Worm (Caenorhabditis elegans) whole organism, L4 larva: ENCODE data around the gene cah-2.
A peak's percentile ranks its signal among the peaks of the same experiment; 100 is the strongest.

Experiments
- F44E2.7 ChIP-seq: fragments of 200-800 bp; sonication (Bioruptor generic); IDR thresholded peaks from 2 replicates; pipeline ENCODE4 v2.1.2; 2022; ENCODE audit warnings: missing genetic modification characterization, missing compliant biosample characterization
- F49E8.2 ChIP-seq: sonication (generic microtip); optimal IDR thresholded peaks from 2 replicates; lab custom pipeline; 2016; ENCODE audit warnings: missing compliant biosample characterization, mild to moderate bottlenecking, missing genetic modification characterization, borderline replicate concordance
- R02D3.7 ChIP-seq: fragments of 150-350 bp; sonication (generic microtip); optimal IDR thresholded peaks from 3 replicates; lab custom pipeline; 2014; ENCODE audit warnings: missing biosample characterization, missing genetic modification characterization
- T20F7.1 ChIP-seq: fragments of 200-800 bp; sonication (Bioruptor generic); optimal IDR thresholded peaks from 2 replicates; lab custom pipeline; 2018; ENCODE audit warnings: mild to moderate bottlenecking, missing genetic modification characterization, missing compliant biosample characterization
- aly-2 ChIP-seq: sonication (generic microtip); optimal IDR thresholded peaks from 2 replicates; lab custom pipeline; 2018; ENCODE audit warnings: missing biosample characterization, missing genetic modification characterization
- ceh-32 ChIP-seq: sonication (generic microtip); optimal IDR thresholded peaks from 2 replicates; lab custom pipeline; 2016; ENCODE audit warnings: mild to moderate bottlenecking, missing genetic modification characterization, missing compliant biosample characterization; ENCODE audit not compliant: poor library complexity
- ceh-62 ChIP-seq: sonication (generic microtip); optimal IDR thresholded peaks from 2 replicates; lab custom pipeline; 2017; ENCODE audit warnings: missing biosample characterization, missing genetic modification characterization
- ces-1 ChIP-seq: fragments of 150-350 bp; sonication (generic microtip); optimal IDR thresholded peaks from 4 replicates; lab custom pipeline; 2014; ENCODE audit warnings: missing biosample characterization, missing genetic modification reagents, missing genetic modification characterization
- daf-16 ChIP-seq, 3 experiments: sonication (generic microtip); optimal IDR thresholded peaks; 2 replicates each; lab custom pipeline; 2016 to 2017; ENCODE audit warnings: missing genetic modification characterization in 3 of 3, missing genetic modification reagents in 3 of 3, mild to moderate bottlenecking in 2 of 3, missing compliant biosample characterization in 2 of 3, missing biosample characterization in 1 of 3, moderate library complexity in 1 of 3
- daf-19 ChIP-seq: fragments of 200-800 bp; sonication (Bioruptor generic); conservative IDR thresholded peaks from 2 replicates; pipeline ENCODE4 v1.3.6; 2022; ENCODE audit warnings: missing genetic modification characterization, missing compliant biosample characterization
- duxl-1 ChIP-seq: sonication (generic microtip); optimal IDR thresholded peaks from 2 replicates; lab custom pipeline; 2016; ENCODE audit warnings: mild to moderate bottlenecking, missing genetic modification characterization, moderate library complexity, missing compliant biosample characterization; ENCODE audit not compliant: poor library complexity
- dve-1 ChIP-seq: sonication (generic microtip); optimal IDR thresholded peaks from 2 replicates; lab custom pipeline; 2017; ENCODE audit warnings: antibody characterized with exemption, mild to moderate bottlenecking, missing genetic modification characterization, missing compliant biosample characterization; ENCODE audit not compliant: insufficient read depth
- egl-43 ChIP-seq: fragments of 200-800 bp; sonication (Bioruptor generic); IDR thresholded peaks from 2 replicates; pipeline ENCODE4 v1.3.6; 2022; ENCODE audit warnings: missing genetic modification reagents, missing genetic modification characterization, missing compliant biosample characterization
- fos-1 ChIP-seq: fragments of 150-350 bp; optimal IDR thresholded peaks from 2 replicates; lab custom pipeline; 2014; ENCODE audit warnings: missing biosample characterization, missing genetic modification characterization
- gei-8 ChIP-seq: fragments of 200-800 bp; sonication (Bioruptor generic); optimal IDR thresholded peaks from 2 replicates; lab custom pipeline; 2018; ENCODE audit warnings: mild to moderate bottlenecking, missing genetic modification characterization, missing compliant biosample characterization
- hif-1 ChIP-seq, 2 experiments: sonication (generic microtip); optimal IDR thresholded peaks; 2 replicates each; lab custom pipeline; 2016 to 2017; ENCODE audit warnings: missing compliant biosample characterization in 2 of 2, missing genetic modification characterization in 2 of 2, missing genetic modification reagents in 2 of 2, missing genotype in 2 of 2, mild to moderate bottlenecking in 1 of 2
- hlh-30 ChIP-seq: sonication (generic microtip); optimal IDR thresholded peaks from 2 replicates; lab custom pipeline; 2017; ENCODE audit warnings: antibody characterized with exemption, mild to moderate bottlenecking, missing genetic modification characterization, missing compliant biosample characterization; ENCODE audit not compliant: insufficient read depth
- jun-1 ChIP-seq: fragments of 150-350 bp; optimal IDR thresholded peaks from 2 replicates; lab custom pipeline; 2014; ENCODE audit warnings: missing biosample characterization, missing genetic modification reagents, missing genetic modification characterization
- lim-7 ChIP-seq: fragments of 200-800 bp; sonication (Bioruptor generic); IDR thresholded peaks from 2 replicates; pipeline ENCODE4 v1.3.6; 2022; ENCODE audit warnings: missing genetic modification characterization, missing compliant biosample characterization
- lin-1 ChIP-seq: fragments of 200-800 bp; sonication (Bioruptor generic); IDR thresholded peaks from 2 replicates; pipeline ENCODE4 v1.3.6; 2022; ENCODE audit warnings: missing genetic modification reagents, missing genetic modification characterization, missing compliant biosample characterization
- lin-13 ChIP-seq: fragments of 150-350 bp; optimal IDR thresholded peaks from 2 replicates; lab custom pipeline; 2014; ENCODE audit warnings: missing biosample characterization, missing genetic modification reagents, missing genetic modification characterization
- lin-15B ChIP-seq: fragments of 150-350 bp; sonication (generic microtip); optimal IDR thresholded peaks from 3 replicates; lab custom pipeline; 2014; ENCODE audit warnings: missing biosample characterization, missing genetic modification characterization
- lin-29 ChIP-seq: fragments of 200-800 bp; sonication (Bioruptor generic); IDR thresholded peaks from 2 replicates; pipeline ENCODE4 v1.3.6; 2022; ENCODE audit warnings: missing genetic modification reagents, missing genetic modification characterization, missing compliant biosample characterization
- lin-38 ChIP-seq: fragments of 200-800 bp; sonication (Bioruptor generic); IDR thresholded peaks from 2 replicates; pipeline ENCODE4 v1.3.6; 2022; ENCODE audit warnings: missing genetic modification reagents, missing genetic modification characterization, missing compliant biosample characterization
- lsy-2 ChIP-seq, 2 experiments: fragments of 150-350 bp in 1 of 2; sonication (generic microtip) in 1 of 2; optimal IDR thresholded peaks; 2 replicates each; lab custom pipeline; 2014 to 2017; ENCODE audit warnings: missing biosample characterization in 2 of 2, missing genetic modification characterization in 2 of 2
- madf-5 ChIP-seq, 2 experiments: fragments of 200-800 bp; sonication (Bioruptor generic); IDR thresholded peaks; 2 replicates each; pipeline ENCODE4 v1.3.6; 2022; ENCODE audit warnings: missing compliant biosample characterization in 2 of 2, missing genetic modification characterization in 2 of 2
- madf-9 ChIP-seq: fragments of 200-800 bp; sonication (Bioruptor generic); conservative IDR thresholded peaks from 2 replicates; pipeline ENCODE4 v1.3.6; 2022; ENCODE audit warnings: missing genetic modification reagents, missing genetic modification characterization, missing compliant biosample characterization
- mdl-1 ChIP-seq, 2 experiments: fragments of 150-350 bp in 1 of 2; sonication (generic microtip) in 1 of 2; optimal IDR thresholded peaks; 2 replicates each; lab custom pipeline; 2014 to 2017; ENCODE audit warnings: missing biosample characterization in 2 of 2, missing genetic modification characterization in 2 of 2
- mes-2 ChIP-seq: sonication (generic microtip); optimal IDR thresholded peaks from 2 replicates; lab custom pipeline; 2016; ENCODE audit warnings: missing genotype, mild to moderate bottlenecking, missing genetic modification characterization, missing compliant biosample characterization; ENCODE audit not compliant: poor library complexity, severe bottlenecking
- nhr-10 ChIP-seq: fragments of 150-350 bp; optimal IDR thresholded peaks from 2 replicates; lab custom pipeline; 2014; ENCODE audit warnings: missing biosample characterization, missing genetic modification characterization
- nhr-11 ChIP-seq: fragments of 150-350 bp; optimal IDR thresholded peaks from 2 replicates; lab custom pipeline; 2014; ENCODE audit warnings: missing biosample characterization, missing genetic modification characterization
- nhr-28 ChIP-seq: fragments of 150-350 bp; optimal IDR thresholded peaks from 2 replicates; lab custom pipeline; 2014; ENCODE audit warnings: missing biosample characterization, missing genetic modification characterization
- nhr-41 ChIP-seq: fragments of 200-800 bp; sonication (Bioruptor generic); IDR thresholded peaks from 2 replicates; pipeline ENCODE4 v1.3.6; 2022; ENCODE audit warnings: missing genetic modification reagents, missing genetic modification characterization, missing compliant biosample characterization
- pha-4 ChIP-seq, 2 experiments: fragments of 150-350 bp in 1 of 2; fragments of 200-800 bp in 1 of 2; sonication (Bioruptor generic) in 1 of 2; IDR thresholded peaks in 1 of 2; optimal IDR thresholded peaks in 1 of 2; 2 replicates each; pipeline versions ENCODE4 v1.3.6 to Lab custom; 2014 to 2022; ENCODE audit warnings: missing genetic modification characterization in 2 of 2, missing genetic modification reagents in 2 of 2, missing biosample characterization in 1 of 2, missing compliant biosample characterization in 1 of 2
- php-3 ChIP-seq: fragments of 200-800 bp; sonication (Bioruptor generic); IDR thresholded peaks from 2 replicates; pipeline ENCODE4 v1.3.6; 2022; ENCODE audit warnings: missing genetic modification reagents, missing genetic modification characterization, missing compliant biosample characterization
- pqm-1 ChIP-seq: sonication (generic microtip); optimal IDR thresholded peaks from 2 replicates; lab custom pipeline; 2017; ENCODE audit warnings: missing biosample characterization, missing genetic modification characterization
- saeg-2 ChIP-seq: fragments of 200-800 bp; sonication (Bioruptor generic); IDR thresholded peaks from 2 replicates; pipeline ENCODE4 v1.3.6; 2022; ENCODE audit warnings: missing genetic modification reagents, missing genetic modification characterization, missing compliant biosample characterization
- set-16 ChIP-seq: fragments of 200-800 bp; sonication (Bioruptor generic); IDR thresholded peaks from 2 replicates; pipeline ENCODE4 v1.3.6; 2022; ENCODE audit warnings: missing genetic modification reagents, missing genetic modification characterization, missing compliant biosample characterization
- skn-1 ChIP-seq: fragments of 150-350 bp; optimal IDR thresholded peaks from 2 replicates; lab custom pipeline; 2014; ENCODE audit warnings: missing biosample characterization, missing genetic modification characterization
- snpc-1.2 ChIP-seq: fragments of 200-800 bp; sonication (Bioruptor generic); IDR thresholded peaks from 2 replicates; pipeline ENCODE4 v1.3.6; 2022; ENCODE audit warnings: missing genetic modification reagents, missing genetic modification characterization, missing compliant biosample characterization
- spr-1 ChIP-seq: sonication (generic microtip); optimal IDR thresholded peaks from 2 replicates; lab custom pipeline; 2016; ENCODE audit warnings: mild to moderate bottlenecking, missing genetic modification characterization, missing compliant biosample characterization
- spr-3 ChIP-seq: fragments of 200-800 bp; sonication (Bioruptor generic); optimal IDR thresholded peaks from 2 replicates; lab custom pipeline; 2018; ENCODE audit warnings: mild to moderate bottlenecking, missing genetic modification characterization, missing compliant biosample characterization
- tag-97 ChIP-seq: fragments of 200-800 bp; sonication (Bioruptor generic); IDR thresholded peaks from 2 replicates; pipeline ENCODE4 v1.3.6; 2022; ENCODE audit warnings: missing genetic modification characterization, missing compliant biosample characterization
- tra-1 ChIP-seq: fragments of 200-800 bp; sonication (Bioruptor generic); IDR thresholded peaks from 2 replicates; pipeline ENCODE4 v1.3.6; 2022; ENCODE audit warnings: missing genetic modification reagents, missing genetic modification characterization, missing compliant biosample characterization
- vab-7 ChIP-seq: fragments of 200-800 bp; sonication (Bioruptor generic); IDR thresholded peaks from 2 replicates; pipeline ENCODE4 v1.3.6; 2022; ENCODE audit warnings: missing genetic modification reagents, missing genetic modification characterization, missing compliant biosample characterization
- zfp-2 ChIP-seq: sonication (generic microtip); optimal IDR thresholded peaks from 2 replicates; lab custom pipeline; 2016; ENCODE audit warnings: mild to moderate bottlenecking, missing genetic modification characterization, missing compliant biosample characterization
- zip-11 ChIP-seq: fragments of 200-800 bp; sonication (Bioruptor generic); IDR thresholded peaks from 2 replicates; pipeline ENCODE4 v1.3.6; 2022; ENCODE audit warnings: missing genetic modification characterization, missing compliant biosample characterization

Gene cah-2

DNA sequence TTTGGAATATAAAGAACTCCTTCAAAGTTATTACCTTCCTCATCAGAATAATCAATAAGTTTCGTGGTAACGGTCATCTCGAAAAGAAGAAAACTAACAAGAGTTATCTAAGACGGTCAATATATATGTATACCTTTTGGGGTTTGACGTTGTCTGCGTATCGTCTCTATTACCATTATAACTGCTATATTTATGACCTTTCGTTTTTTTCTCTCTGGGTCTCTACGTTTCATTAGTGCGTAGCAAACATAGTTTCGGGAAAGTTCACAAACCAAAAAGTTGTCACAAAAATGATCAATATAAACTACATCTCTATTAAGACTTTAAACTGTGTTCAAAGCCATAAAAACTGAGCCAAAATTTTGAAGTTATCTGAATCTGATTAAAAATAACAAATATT, 25.7 kb downstream of the cah-2 start, which contains the start of gene D1022.4 (continued):
- TF ChIP-seq nhr-10 (tag; lab: Kevin White, UChicago) (no peak), ces-1 (no peak), zfp-2 (tag; lab: Kevin White, UChicago) (no peak), mes-2 (tag; lab: Kevin White, UChicago) (peak; percentile 23), madf-5 (GFP tag; IDR thresholded peaks at IDR 0.05; lab: Robert Waterston, UW) (no peak), lin-29 (no peak), spr-3 (GFP tag; lab: Kevin White, UChicago) (no peak), snpc-1.2 (GFP tag; lab: Robert Waterston, UW) (no peak), gei-8 (GFP tag; lab: Kevin White, UChicago) (no peak), skn-1 (tag; lab: Kevin White, UChicago) (no peak), F44E2.7 (GFP tag; lab: Robert Waterston, UW) (no peak), nhr-11 (tag; lab: Kevin White, UChicago) (no peak), vab-7 (GFP tag; lab: Robert Waterston, UW) (no peak), T20F7.1 (GFP tag; lab: Kevin White, UChicago) (no peak), lin-13 (GFP tag; lab: Kevin White, UChicago) (no peak), lin-1 (GFP tag; lab: Robert Waterston, UW) (no peak), F49E8.2 (tag; lab: Kevin White, UChicago) (no peak), daf-16 (GFP tag; optimal IDR thresholded peaks at IDR 0.05; lab: Kevin White, UChicago) (no peak), daf-16 (tag; optimal IDR thresholded peaks at IDR 0.05; lab: Kevin White, UChicago) (peak; percentile 67), saeg-2 (no peak), dve-1 (tag; lab: Kevin White, UChicago) (peak; percentile 53), hif-1 (tag; optimal IDR thresholded peaks at IDR 0.05; lab: Kevin White, UChicago) (no peak), madf-9 (GFP tag; lab: Robert Waterston, UW) (no peak), spr-1 (no peak), php-3 (GFP tag; lab: Robert Waterston, UW) (no peak), egl-43 (GFP tag; lab: Robert Waterston, UW) (no peak), zip-11 (GFP tag; lab: Robert Waterston, UW) (no peak), lim-7 (GFP tag; lab: Robert Waterston, UW) (no peak), tag-97 (no peak), hlh-30 (tag; lab: Kevin White, UChicago) (peak; percentile 19), duxl-1 (tag; lab: Kevin White, UChicago) (no peak), pqm-1 (tag; lab: Kevin White, UChicago) (peak; percentile 37), lin-15B (no peak), fos-1 (no peak), daf-19 (no peak), R02D3.7 (tag; lab: Kevin White, UChicago) (no peak), jun-1 (no peak), set-16 (GFP tag; lab: Robert Waterston, UW) (no peak), nhr-41 (GFP tag; lab: Robert Waterston, UW) (no peak), lin-38 (GFP tag; lab: Robert Waterston, UW) (no peak), aly-2 (tag; lab: Kevin White, UChicago) (no peak), ceh-32 (tag; lab: Kevin White, UChicago) (no peak), ceh-62 (tag; lab: Kevin White, UChicago) (no peak), lsy-2 (tag; optimal IDR thresholded peaks at IDR 0.05; lab: Kevin White, UChicago) (peak in 1 of 2 experiments; percentile 32), pha-4 (GFP tag; IDR thresholded peaks at IDR 0.05; lab: Robert Waterston, UW) (no peak), pha-4 (tag; optimal IDR thresholded peaks at IDR 0.05; lab: Kevin White, UChicago) (no peak), tra-1 (no peak), mdl-1 (tag; optimal IDR thresholded peaks at IDR 0.05; lab: Kevin White, UChicago) (peak in 1 of 2 experiments; percentile 15), nhr-28 (tag; lab: Kevin White, UChicago) (peak; percentile 69)
